Worm (Caenorhabditis elegans) whole organism, L4 larva: ENCODE measurements around the gene T16A1.2.

Experiments used
- F44E2.7 ChIP-seq: fragments of 200-800 bp; sonication (Bioruptor generic); IDR thresholded peaks from 2 replicates; pipeline ENCODE4 v2.1.2; 2022; ENCODE audit warnings: missing genetic modification characterization, missing compliant biosample characterization
- Y48G9A.11 ChIP-seq: fragments of 200-800 bp; sonication (Bioruptor generic); IDR thresholded peaks from 2 replicates; pipeline ENCODE4 v1.3.6; 2022; ENCODE audit warnings: missing genetic modification reagents, missing genetic modification characterization, missing compliant biosample characterization
- ZK337.2 ChIP-seq: fragments of 200-800 bp; sonication (Bioruptor generic); IDR thresholded peaks from 2 replicates; pipeline ENCODE4 v1.3.6; 2022; ENCODE audit warnings: missing genetic modification reagents, missing genetic modification characterization, missing compliant biosample characterization
- aha-1 ChIP-seq: fragments of 150-350 bp; peaks from one replicate; lab custom pipeline; 2014; ENCODE audit warnings: missing biosample characterization, missing genetic modification characterization
- ama-1 ChIP-seq: fragments of 150-350 bp; optimal IDR thresholded peaks from 2 replicates; lab custom pipeline; 2014; ENCODE audit warnings: inconsistent platforms, mixed read lengths
- attf-4 ChIP-seq: sonication (generic microtip); optimal IDR thresholded peaks from 3 replicates; lab custom pipeline; 2017; ENCODE audit warnings: missing biosample characterization, missing genetic modification characterization
- ceh-20 ChIP-seq: fragments of 200-800 bp; sonication (Bioruptor generic); IDR thresholded peaks from 2 replicates; pipeline ENCODE4 v1.3.6; 2022; ENCODE audit warnings: missing genetic modification reagents, missing genetic modification characterization, missing compliant biosample characterization
- ceh-82 ChIP-seq: sonication (generic microtip); optimal IDR thresholded peaks from 2 replicates; lab custom pipeline; 2017; ENCODE audit warnings: missing biosample characterization, missing genetic modification characterization
- ctbp-1 ChIP-seq: fragments of 200-800 bp; sonication (Bioruptor generic); IDR thresholded peaks from 2 replicates; pipeline ENCODE4 v1.3.6; 2022; ENCODE audit warnings: missing genetic modification reagents, missing genetic modification characterization, missing compliant biosample characterization
- daf-16 ChIP-seq, 3 experiments: sonication (generic microtip); optimal IDR thresholded peaks; 2 replicates each; lab custom pipeline; 2016 to 2017; ENCODE audit warnings: missing genetic modification characterization in 3 of 3, missing genetic modification reagents in 3 of 3, mild to moderate bottlenecking in 2 of 3, missing compliant biosample characterization in 2 of 3, missing biosample characterization in 1 of 3, moderate library complexity in 1 of 3
- dmd-6 ChIP-seq: fragments of 200-800 bp; sonication (Bioruptor generic); IDR thresholded peaks from 2 replicates; pipeline ENCODE4 v1.3.6; 2022; ENCODE audit warnings: missing genetic modification reagents, missing genetic modification characterization, missing compliant biosample characterization
- dpl-1 ChIP-seq: fragments of 150-350 bp; optimal IDR thresholded peaks from 2 replicates; lab custom pipeline; 2014; ENCODE audit warnings: missing biosample characterization, missing genetic modification reagents, missing genetic modification characterization
- duxl-1 ChIP-seq: sonication (generic microtip); optimal IDR thresholded peaks from 2 replicates; lab custom pipeline; 2016; ENCODE audit warnings: mild to moderate bottlenecking, missing genetic modification characterization, moderate library complexity, missing compliant biosample characterization; ENCODE audit not compliant: poor library complexity
- hmg-1.1 ChIP-seq: fragments of 200-800 bp; sonication (Bioruptor generic); IDR thresholded peaks from 2 replicates; pipeline ENCODE4 v1.3.6; 2022; ENCODE audit warnings: missing genetic modification reagents, missing genetic modification characterization, missing compliant biosample characterization
- lin-1 ChIP-seq: fragments of 200-800 bp; sonication (Bioruptor generic); IDR thresholded peaks from 2 replicates; pipeline ENCODE4 v1.3.6; 2022; ENCODE audit warnings: missing genetic modification reagents, missing genetic modification characterization, missing compliant biosample characterization
- lin-15B ChIP-seq: fragments of 150-350 bp; sonication (generic microtip); optimal IDR thresholded peaks from 3 replicates; lab custom pipeline; 2014; ENCODE audit warnings: missing biosample characterization, missing genetic modification characterization
- lsy-2 ChIP-seq, 2 experiments: fragments of 150-350 bp in 1 of 2; sonication (generic microtip) in 1 of 2; optimal IDR thresholded peaks; 2 replicates each; lab custom pipeline; 2014 to 2017; ENCODE audit warnings: missing biosample characterization in 2 of 2, missing genetic modification characterization in 2 of 2
- madf-5 ChIP-seq, 2 experiments: fragments of 200-800 bp; sonication (Bioruptor generic); IDR thresholded peaks; 2 replicates each; pipeline ENCODE4 v1.3.6; 2022; ENCODE audit warnings: missing compliant biosample characterization in 2 of 2, missing genetic modification characterization in 2 of 2
- madf-9 ChIP-seq: fragments of 200-800 bp; sonication (Bioruptor generic); conservative IDR thresholded peaks from 2 replicates; pipeline ENCODE4 v1.3.6; 2022; ENCODE audit warnings: missing genetic modification reagents, missing genetic modification characterization, missing compliant biosample characterization
- mdt-29 ChIP-seq: fragments of 200-800 bp; sonication (Bioruptor generic); IDR thresholded peaks from 2 replicates; pipeline ENCODE4 v1.3.6; 2022; ENCODE audit warnings: missing genetic modification reagents, missing genetic modification characterization, missing compliant biosample characterization
- mep-1 ChIP-seq: fragments of 150-350 bp; sonication (generic microtip); optimal IDR thresholded peaks from 3 replicates; lab custom pipeline; 2014; ENCODE audit warnings: missing biosample characterization, missing genetic modification characterization
- nhr-102 ChIP-seq: sonication (generic microtip); optimal IDR thresholded peaks from 2 replicates; lab custom pipeline; 2016; ENCODE audit warnings: mild to moderate bottlenecking, missing genetic modification characterization, moderate library complexity, missing compliant biosample characterization
- nhr-237 ChIP-seq: sonication (generic microtip); optimal IDR thresholded peaks from 2 replicates; lab custom pipeline; 2017; ENCODE audit warnings: missing biosample characterization, missing genetic modification characterization
- nhr-28 ChIP-seq: fragments of 150-350 bp; optimal IDR thresholded peaks from 2 replicates; lab custom pipeline; 2014; ENCODE audit warnings: missing biosample characterization, missing genetic modification characterization
- nhr-41 ChIP-seq: fragments of 200-800 bp; sonication (Bioruptor generic); IDR thresholded peaks from 2 replicates; pipeline ENCODE4 v1.3.6; 2022; ENCODE audit warnings: missing genetic modification reagents, missing genetic modification characterization, missing compliant biosample characterization
- nhr-42 ChIP-seq: fragments of 200-800 bp; sonication (Bioruptor generic); IDR thresholded peaks from 2 replicates; pipeline ENCODE4 v1.3.6; 2022; ENCODE audit warnings: missing genetic modification characterization, missing compliant biosample characterization
- nhr-48 ChIP-seq: sonication (generic microtip); optimal IDR thresholded peaks from 2 replicates; lab custom pipeline; 2016; ENCODE audit warnings: mild to moderate bottlenecking, missing genetic modification characterization, missing compliant biosample characterization
- nhr-76 ChIP-seq: fragments of 150-350 bp; optimal IDR thresholded peaks from 2 replicates; lab custom pipeline; 2014; ENCODE audit warnings: missing biosample characterization, missing genetic modification characterization
- pha-4 ChIP-seq, 2 experiments: fragments of 150-350 bp in 1 of 2; fragments of 200-800 bp in 1 of 2; sonication (Bioruptor generic) in 1 of 2; IDR thresholded peaks in 1 of 2; optimal IDR thresholded peaks in 1 of 2; 2 replicates each; pipeline versions ENCODE4 v1.3.6 to Lab custom; 2014 to 2022; ENCODE audit warnings: missing genetic modification characterization in 2 of 2, missing genetic modification reagents in 2 of 2, missing biosample characterization in 1 of 2, missing compliant biosample characterization in 1 of 2
- php-3 ChIP-seq: fragments of 200-800 bp; sonication (Bioruptor generic); IDR thresholded peaks from 2 replicates; pipeline ENCODE4 v1.3.6; 2022; ENCODE audit warnings: missing genetic modification reagents, missing genetic modification characterization, missing compliant biosample characterization
- set-16 ChIP-seq: fragments of 200-800 bp; sonication (Bioruptor generic); IDR thresholded peaks from 2 replicates; pipeline ENCODE4 v1.3.6; 2022; ENCODE audit warnings: missing genetic modification reagents, missing genetic modification characterization, missing compliant biosample characterization
- skn-1 ChIP-seq: fragments of 150-350 bp; optimal IDR thresholded peaks from 2 replicates; lab custom pipeline; 2014; ENCODE audit warnings: missing biosample characterization, missing genetic modification characterization
- snpc-4 ChIP-seq: fragments of 150-350 bp; optimal IDR thresholded peaks from 2 replicates; lab custom pipeline; 2014; ENCODE audit warnings: missing biosample characterization, missing genetic modification characterization
- unc-39 ChIP-seq: sonication (generic microtip); optimal IDR thresholded peaks from 2 replicates; lab custom pipeline; 2017; ENCODE audit warnings: missing biosample characterization, missing genetic modification characterization
- unc-62 ChIP-seq, 3 experiments: fragments of 150-350 bp in 1 of 3; sonication (generic microtip); optimal IDR thresholded peaks in 2 of 3; peaks in 1 of 3; 1 replicate in 1 of 3; 2 replicates in 2 of 3; lab custom pipeline; 2014 to 2017; ENCODE audit warnings: missing biosample characterization in 3 of 3, missing genetic modification characterization in 3 of 3, missing genetic modification reagents in 3 of 3, missing genotype in 1 of 3
- vab-7 ChIP-seq: fragments of 200-800 bp; sonication (Bioruptor generic); IDR thresholded peaks from 2 replicates; pipeline ENCODE4 v1.3.6; 2022; ENCODE audit warnings: missing genetic modification reagents, missing genetic modification characterization, missing compliant biosample characterization
- zfp-2 ChIP-seq: sonication (generic microtip); optimal IDR thresholded peaks from 2 replicates; lab custom pipeline; 2016; ENCODE audit warnings: mild to moderate bottlenecking, missing genetic modification characterization, missing compliant biosample characterization
- zfp-3 ChIP-seq: fragments of 200-800 bp; sonication (Bioruptor generic); conservative IDR thresholded peaks from 2 replicates; pipeline ENCODE4 v1.3.6; 2022; ENCODE audit warnings: missing genetic modification reagents, missing genetic modification characterization, missing compliant biosample characterization
- zip-11 ChIP-seq: fragments of 200-800 bp; sonication (Bioruptor generic); IDR thresholded peaks from 2 replicates; pipeline ENCODE4 v1.3.6; 2022; ENCODE audit warnings: missing genetic modification characterization, missing compliant biosample characterization
- ztf-11 ChIP-seq: fragments of 150-350 bp; optimal IDR thresholded peaks from 2 replicates; lab custom pipeline; 2014; ENCODE audit warnings: missing biosample characterization, missing genetic modification characterization

The T16A1.2 gene

ce11 chrII:2090605-2091004, 4.8 kb upstream of the T16A1.2 start, which contains the start of gene trpl-5 (continued):
- TF ChIP-seq ama-1, result no peak
- TF ChIP-seq lin-15B (tag; lab: Kevin White, UChicago), result no peak
- TF ChIP-seq lsy-2 (tag; optimal IDR thresholded peaks at IDR 0.05; lab: Kevin White, UChicago), result no peak
- TF ChIP-seq nhr-102 (tag; lab: Kevin White, UChicago), result no peak
- TF ChIP-seq ZK337.2 (GFP tag; lab: Robert Waterston, UW), result no peak
- TF ChIP-seq lin-1 (GFP tag; lab: Robert Waterston, UW), result peak; percentile 72; the same call in 1 of the 2 replicates
- TF ChIP-seq php-3 (GFP tag; lab: Robert Waterston, UW), result peak; percentile 44; the same call in 1 of the 2 replicates
- peak; percentile 70 for TF ChIP-seq dmd-6
- no peak for TF ChIP-seq attf-4 (tag; lab: Kevin White, UChicago)
- no peak for TF ChIP-seq dpl-1 (GFP tag; lab: Kevin White, UChicago)
- no peak for TF ChIP-seq snpc-4 (tag; lab: Kevin White, UChicago)
- no peak for TF ChIP-seq ztf-11
- TF ChIP-seq Y48G9A.11 (GFP tag; lab: Robert Waterston, UW), result no peak
- TF ChIP-seq set-16 (GFP tag; lab: Robert Waterston, UW), result no peak
- TF ChIP-seq zfp-2 (tag; lab: Kevin White, UChicago), result no peak
- no peak for TF ChIP-seq zip-11 (GFP tag; lab: Robert Waterston, UW)
- TF ChIP-seq nhr-76 (tag; lab: Kevin White, UChicago), result no peak
- no peak for TF ChIP-seq unc-62 (GFP tag; optimal IDR thresholded peaks at IDR 0.05 in 1 of 2; lab: Kevin White, UChicago)
- TF ChIP-seq unc-62 (tag; optimal IDR thresholded peaks at IDR 0.05; lab: Kevin White, UChicago), result no peak
- TF ChIP-seq skn-1, result no peak
- TF ChIP-seq mdt-29 (GFP tag; lab: Robert Waterston, UW), result no peak

- TF ChIP-seq nhr-48 (tag; lab: Kevin White, UChicago) (no peak), hmg-1.1 (GFP tag; lab: Robert Waterston, UW) (no peak), zip-11 (GFP tag; lab: Robert Waterston, UW) (no peak), unc-62 (GFP tag; optimal IDR thresholded peaks at IDR 0.05 in 1 of 2; lab: Kevin White, UChicago) (peak in 1 of 2 experiments; percentile 11), unc-62 (tag; optimal IDR thresholded peaks at IDR 0.05; lab: Kevin White, UChicago) (no peak), nhr-76 (tag; lab: Kevin White, UChicago) (no peak), dmd-6 (no peak), nhr-41 (GFP tag; lab: Robert Waterston, UW) (no peak), zfp-3 (GFP tag; lab: Robert Waterston, UW) (no peak)
Observed at ce11 chrII:2091972-2092371, 3.4 kb upstream of the T16A1.2 start, which contains the start of gene T16A1.10. Gene T16A1.10 (minus strand): TSS chrII:2092094.

ce11 chrII:2093456-2093926, 1.9 kb upstream of the T16A1.2 start, which contains the start of gene fbxb-37:
Gene fbxb-37 (minus strand): TSS chrII:2093876.
- no peak for TF ChIP-seq madf-5 (GFP tag; IDR thresholded peaks at IDR 0.05; lab: Robert Waterston, UW)
- TF ChIP-seq unc-62 (GFP tag; optimal IDR thresholded peaks at IDR 0.05 in 1 of 2; lab: Kevin White, UChicago), result peak in 1 of 2 experiments; percentile 92
- TF ChIP-seq unc-62 (tag; optimal IDR thresholded peaks at IDR 0.05; lab: Kevin White, UChicago), result no peak

ce11 chrII:2099139-2099976, 4.0 kb downstream of the T16A1.2 start, which contains the start of gene math-42:
Gene math-42 (plus strand): TSS chrII:2099926.
- no peak for TF ChIP-seq Y48G9A.11 (GFP tag; lab: Robert Waterston, UW)
- no peak for TF ChIP-seq unc-39 (tag; lab: Kevin White, UChicago)
- no peak for TF ChIP-seq F44E2.7 (GFP tag; lab: Robert Waterston, UW)
- peak; percentile 57 for TF ChIP-seq aha-1 (tag; lab: Kevin White, UChicago)
- TF ChIP-seq duxl-1 (tag; lab: Kevin White, UChicago), result no peak
- TF ChIP-seq ctbp-1 (GFP tag; lab: Robert Waterston, UW), result no peak
- TF ChIP-seq ZK337.2 (GFP tag; lab: Robert Waterston, UW), result no peak
- TF ChIP-seq nhr-28, result peak; percentile 31
- no peak for TF ChIP-seq pha-4 (GFP tag; IDR thresholded peaks at IDR 0.05; lab: Robert Waterston, UW)
- TF ChIP-seq pha-4 (tag; optimal IDR thresholded peaks at IDR 0.05; lab: Kevin White, UChicago), result no peak
- no peak for TF ChIP-seq ceh-82 (tag; lab: Kevin White, UChicago)
- TF ChIP-seq ceh-20 (GFP tag; lab: Robert Waterston, UW), result no peak
- no peak for TF ChIP-seq daf-16 (GFP tag; optimal IDR thresholded peaks at IDR 0.05; lab: Kevin White, UChicago)
- TF ChIP-seq daf-16 (tag; optimal IDR thresholded peaks at IDR 0.05; lab: Kevin White, UChicago), result peak; percentile 63
- no peak for TF ChIP-seq mep-1 (tag; lab: Kevin White, UChicago)
- no peak for TF ChIP-seq madf-9 (GFP tag; lab: Robert Waterston, UW)
- no peak for TF ChIP-seq zfp-2 (tag; lab: Kevin White, UChicago)
- TF ChIP-seq nhr-42 (GFP tag; lab: Robert Waterston, UW), result no peak
- TF ChIP-seq nhr-41 (GFP tag; lab: Robert Waterston, UW), result no peak
- TF ChIP-seq vab-7 (GFP tag; lab: Robert Waterston, UW), result no peak
- TF ChIP-seq snpc-4 (tag; lab: Kevin White, UChicago), result no peak
- TF ChIP-seq unc-62 (GFP tag; optimal IDR thresholded peaks at IDR 0.05 in 1 of 2; lab: Kevin White, UChicago), result peak in 1 of 2 experiments; percentile 62
- no peak for TF ChIP-seq unc-62 (tag; optimal IDR thresholded peaks at IDR 0.05; lab: Kevin White, UChicago)
- no peak for TF ChIP-seq nhr-237 (tag; lab: Kevin White, UChicago)
- TF ChIP-seq ama-1, result no peak
